Worm (Caenorhabditis elegans) whole organism, late embryonic: ENCODE data around the gene fard-1.

Experiments
- C08G9.2 ChIP-seq: sonication (generic microtip); optimal IDR thresholded peaks from 2 replicates; lab custom pipeline; 2016; ENCODE audit warnings: mild to moderate bottlenecking, missing genetic modification characterization, moderate library complexity, missing compliant biosample characterization
- C38D4.7 ChIP-seq: fragments of 200-800 bp; sonication (Bioruptor generic); optimal IDR thresholded peaks from 2 replicates; lab custom pipeline; 2018; ENCODE audit warnings: mild to moderate bottlenecking, missing genetic modification characterization, moderate library complexity, missing compliant biosample characterization
- K02D7.2 ChIP-seq: sonication (generic microtip); optimal IDR thresholded peaks from 2 replicates; lab custom pipeline; 2017; ENCODE audit warnings: mild to moderate bottlenecking, missing genetic modification characterization, missing compliant biosample characterization
- Y22D7AL.16 ChIP-seq: sonication (generic microtip); optimal IDR thresholded peaks from 2 replicates; lab custom pipeline; 2016; ENCODE audit warnings: missing genetic modification characterization, missing compliant biosample characterization
- ahr-1 ChIP-seq: sonication (generic microtip); optimal IDR thresholded peaks from 2 replicates; lab custom pipeline; 2016; ENCODE audit warnings: missing genetic modification characterization, missing compliant biosample characterization
- ama-1 ChIP-seq: fragments of 150-350 bp; optimal IDR thresholded peaks from 2 replicates; lab custom pipeline; 2014
- ceh-14 ChIP-seq: sonication (generic microtip); optimal IDR thresholded peaks from 2 replicates; lab custom pipeline; 2016; ENCODE audit warnings: missing genotype, missing genetic modification characterization, missing compliant biosample characterization
- ceh-18 ChIP-seq: sonication (generic microtip); optimal IDR thresholded peaks from 2 replicates; lab custom pipeline; 2016; ENCODE audit warnings: missing genetic modification characterization, missing compliant biosample characterization
- ceh-2 ChIP-seq: sonication (generic microtip); optimal IDR thresholded peaks from 2 replicates; lab custom pipeline; 2016; ENCODE audit warnings: missing genotype, missing genetic modification characterization, missing compliant biosample characterization
- ceh-22 ChIP-seq: sonication (generic microtip); optimal IDR thresholded peaks from 2 replicates; lab custom pipeline; 2017; ENCODE audit warnings: missing biosample characterization, missing genetic modification characterization
- ceh-24 ChIP-seq: sonication (generic microtip); optimal IDR thresholded peaks from 2 replicates; lab custom pipeline; 2016; ENCODE audit warnings: mild to moderate bottlenecking, missing genetic modification characterization, missing compliant biosample characterization
- ceh-30 ChIP-seq: fragments of 150-350 bp; optimal IDR thresholded peaks from 2 replicates; lab custom pipeline; 2014; ENCODE audit warnings: missing biosample characterization, missing genetic modification characterization
- ceh-31 ChIP-seq: sonication (generic microtip); optimal IDR thresholded peaks from 2 replicates; lab custom pipeline; 2016; ENCODE audit warnings: missing genetic modification characterization, missing compliant biosample characterization
- ceh-34 ChIP-seq: sonication (generic microtip); optimal IDR thresholded peaks from 2 replicates; lab custom pipeline; 2016; ENCODE audit warnings: mild to moderate bottlenecking, missing genetic modification characterization, missing compliant biosample characterization
- ceh-48 ChIP-seq: sonication (generic microtip); optimal IDR thresholded peaks from 2 replicates; lab custom pipeline; 2016; ENCODE audit warnings: missing genetic modification characterization, inconsistent platforms, missing compliant biosample characterization
- ceh-6 ChIP-seq: fragments of 200-800 bp; sonication (Bioruptor generic); optimal IDR thresholded peaks from 2 replicates; lab custom pipeline; 2018; ENCODE audit warnings: mild to moderate bottlenecking, missing genetic modification characterization, missing compliant biosample characterization
- ceh-9 ChIP-seq: sonication (generic microtip); optimal IDR thresholded peaks from 2 replicates; lab custom pipeline; 2016; ENCODE audit warnings: mild to moderate bottlenecking, missing genetic modification characterization, inconsistent platforms, missing compliant biosample characterization
- che-1 ChIP-seq: sonication (generic microtip); optimal IDR thresholded peaks from 2 replicates; lab custom pipeline; 2016; ENCODE audit warnings: mild to moderate bottlenecking, missing genetic modification characterization, missing compliant biosample characterization
- dmd-4 ChIP-seq: sonication (generic microtip); optimal IDR thresholded peaks from 2 replicates; lab custom pipeline; 2016; ENCODE audit warnings: borderline replicate concordance, missing genetic modification characterization, missing compliant biosample characterization
- dve-1 ChIP-seq: sonication (generic microtip); optimal IDR thresholded peaks from 2 replicates; lab custom pipeline; 2017; ENCODE audit warnings: antibody characterized with exemption, mild to moderate bottlenecking, missing genetic modification characterization, missing compliant biosample characterization
- fax-1 ChIP-seq: sonication (generic microtip); optimal IDR thresholded peaks from 2 replicates; lab custom pipeline; 2016; ENCODE audit warnings: missing genotype, missing genetic modification characterization, missing compliant biosample characterization
- fkh-10 ChIP-seq: fragments of 150-350 bp; optimal IDR thresholded peaks from 2 replicates; lab custom pipeline; 2014; ENCODE audit warnings: missing biosample characterization, missing genetic modification reagents, missing genetic modification characterization
- fkh-6 ChIP-seq: sonication (generic microtip); optimal IDR thresholded peaks from 2 replicates; lab custom pipeline; 2016; ENCODE audit warnings: missing genetic modification characterization, missing compliant biosample characterization
- gmeb-2 ChIP-seq: sonication (generic microtip); optimal IDR thresholded peaks from 2 replicates; lab custom pipeline; 2016; ENCODE audit warnings: missing genetic modification characterization, inconsistent platforms, missing compliant biosample characterization
- hlh-13 ChIP-seq: fragments of 200-800 bp; sonication (Bioruptor generic); optimal IDR thresholded peaks from 2 replicates; lab custom pipeline; 2018; ENCODE audit warnings: mild to moderate bottlenecking, missing genetic modification characterization, missing compliant biosample characterization
- hlh-15 ChIP-seq: sonication (generic microtip); optimal IDR thresholded peaks from 2 replicates; lab custom pipeline; 2016; ENCODE audit warnings: missing genetic modification characterization, missing compliant biosample characterization
- hlh-30 ChIP-seq: sonication (generic microtip); optimal IDR thresholded peaks from 2 replicates; lab custom pipeline; 2017; ENCODE audit warnings: antibody characterized with exemption, missing genetic modification characterization, missing compliant biosample characterization; ENCODE audit not compliant: insufficient read depth
- hlh-6 ChIP-seq: sonication (generic microtip); optimal IDR thresholded peaks from 2 replicates; lab custom pipeline; 2016; ENCODE audit warnings: missing genotype, missing genetic modification characterization, missing compliant biosample characterization
- lim-6 ChIP-seq: sonication (generic microtip); optimal IDR thresholded peaks from 2 replicates; lab custom pipeline; 2016; ENCODE audit warnings: missing genetic modification characterization, missing compliant biosample characterization
- lin-11 ChIP-seq: fragments of 200-800 bp; sonication (Bioruptor generic); optimal IDR thresholded peaks from 2 replicates; lab custom pipeline; 2018; ENCODE audit warnings: mild to moderate bottlenecking, missing genetic modification characterization, missing compliant biosample characterization
- mec-3 ChIP-seq: sonication (generic microtip); optimal IDR thresholded peaks from 2 replicates; lab custom pipeline; 2016; ENCODE audit warnings: borderline replicate concordance, missing genetic modification characterization, missing compliant biosample characterization
- nhr-11 ChIP-seq: fragments of 150-350 bp; optimal IDR thresholded peaks from 2 replicates; lab custom pipeline; 2014; ENCODE audit warnings: missing biosample characterization, missing genetic modification characterization
- npax-4 ChIP-seq: sonication (generic microtip); optimal IDR thresholded peaks from 2 replicates; lab custom pipeline; 2016; ENCODE audit warnings: missing genetic modification characterization, missing compliant biosample characterization
- pag-3 ChIP-seq: sonication (generic microtip); optimal IDR thresholded peaks from 2 replicates; lab custom pipeline; 2016; ENCODE audit warnings: missing compliant biosample characterization, missing genetic modification characterization, borderline replicate concordance
- pat-9 ChIP-seq: fragments of 200-800 bp; sonication (Bioruptor generic); optimal IDR thresholded peaks from 2 replicates; lab custom pipeline; 2018; ENCODE audit warnings: mild to moderate bottlenecking, missing genetic modification characterization, moderate library complexity, missing compliant biosample characterization
- pax-1 ChIP-seq: fragments of 150-350 bp; optimal IDR thresholded peaks from 2 replicates; lab custom pipeline; 2014; ENCODE audit warnings: missing biosample characterization, missing genetic modification characterization
- pha-4 ChIP-seq: fragments of 150-350 bp; optimal IDR thresholded peaks from 2 replicates; lab custom pipeline; 2018; ENCODE audit warnings: missing biosample characterization, missing genetic modification reagents, missing genetic modification characterization
- pqm-1 ChIP-seq: sonication (generic microtip); optimal IDR thresholded peaks from 2 replicates; lab custom pipeline; 2016; ENCODE audit warnings: missing genetic modification characterization, missing compliant biosample characterization
- pros-1 ChIP-seq: fragments of 150-350 bp; optimal IDR thresholded peaks from 2 replicates; lab custom pipeline; 2014; ENCODE audit warnings: missing biosample characterization, missing genetic modification reagents, missing genetic modification characterization
- sdc-2 ChIP-seq: sonication (generic microtip); optimal IDR thresholded peaks from 2 replicates; lab custom pipeline; 2016; ENCODE audit warnings: missing genotype, missing genetic modification characterization, missing compliant biosample characterization
- sox-2 ChIP-seq: fragments of 200-800 bp; sonication (Bioruptor generic); IDR thresholded peaks from 2 replicates; pipeline ENCODE4 v1.3.6; 2022; ENCODE audit warnings: missing genetic modification reagents, missing genetic modification characterization, missing compliant biosample characterization
- sox-4 ChIP-seq: sonication (generic microtip); optimal IDR thresholded peaks from 2 replicates; lab custom pipeline; 2017; ENCODE audit warnings: mild to moderate bottlenecking, missing genetic modification characterization, inconsistent platforms, missing compliant biosample characterization
- syd-9 ChIP-seq: sonication (generic microtip); optimal IDR thresholded peaks from 2 replicates; lab custom pipeline; 2016; ENCODE audit warnings: mild to moderate bottlenecking, missing genetic modification characterization, moderate library complexity, missing compliant biosample characterization
- tbx-2 ChIP-seq: sonication (generic microtip); optimal IDR thresholded peaks from 2 replicates; lab custom pipeline; 2016; ENCODE audit warnings: missing genetic modification characterization, missing compliant biosample characterization
- tbx-7 ChIP-seq: sonication (generic microtip); optimal IDR thresholded peaks from 2 replicates; lab custom pipeline; 2016; ENCODE audit warnings: missing genotype, missing genetic modification characterization, missing compliant biosample characterization
- ttx-3 ChIP-seq: sonication (generic microtip); optimal IDR thresholded peaks from 2 replicates; lab custom pipeline; 2016; ENCODE audit warnings: missing genetic modification reagents, missing genetic modification characterization, missing compliant biosample characterization
- unc-3 ChIP-seq, 2 experiments: fragments of 200-800 bp in 1 of 2; sonication (Bioruptor generic) in 1 of 2; sonication (generic microtip) in 1 of 2; conservative IDR thresholded peaks in 1 of 2; optimal IDR thresholded peaks in 1 of 2; 2 replicates each; pipeline versions ENCODE4 v1.3.6 to Lab custom; 2016 to 2022; ENCODE audit warnings: missing compliant biosample characterization in 2 of 2, missing genetic modification characterization in 2 of 2, missing genetic modification reagents in 1 of 2
- unc-55 ChIP-seq: sonication (generic microtip); optimal IDR thresholded peaks from 2 replicates; lab custom pipeline; 2017; ENCODE audit warnings: missing biosample characterization, missing genetic modification reagents, missing genetic modification characterization
- unc-86 ChIP-seq: sonication (generic microtip); optimal IDR thresholded peaks from 2 replicates; lab custom pipeline; 2016; ENCODE audit warnings: missing genetic modification characterization, missing compliant biosample characterization
- ztf-16 ChIP-seq: sonication (generic microtip); optimal IDR thresholded peaks from 2 replicates; lab custom pipeline; 2017; ENCODE audit warnings: missing genetic modification characterization, missing compliant biosample characterization

The fard-1 gene

ce11 chrX:2933061-2933460 lies at the start of gene fard-1:
Gene fard-1, plus strand, starts transcription at chrX:2933361.
- no peak for TF ChIP-seq dve-1 (tag; lab: Kevin White, UChicago)
- TF ChIP-seq Y22D7AL.16, result no peak
- TF ChIP-seq C08G9.2 (tag; lab: Kevin White, UChicago), result no peak
- TF ChIP-seq unc-55 (GFP tag; lab: Kevin White, UChicago), result no peak
- no peak for TF ChIP-seq fkh-6 (tag; lab: Kevin White, UChicago)
- no peak for TF ChIP-seq pax-1 (tag; lab: Kevin White, UChicago)

DNA sequence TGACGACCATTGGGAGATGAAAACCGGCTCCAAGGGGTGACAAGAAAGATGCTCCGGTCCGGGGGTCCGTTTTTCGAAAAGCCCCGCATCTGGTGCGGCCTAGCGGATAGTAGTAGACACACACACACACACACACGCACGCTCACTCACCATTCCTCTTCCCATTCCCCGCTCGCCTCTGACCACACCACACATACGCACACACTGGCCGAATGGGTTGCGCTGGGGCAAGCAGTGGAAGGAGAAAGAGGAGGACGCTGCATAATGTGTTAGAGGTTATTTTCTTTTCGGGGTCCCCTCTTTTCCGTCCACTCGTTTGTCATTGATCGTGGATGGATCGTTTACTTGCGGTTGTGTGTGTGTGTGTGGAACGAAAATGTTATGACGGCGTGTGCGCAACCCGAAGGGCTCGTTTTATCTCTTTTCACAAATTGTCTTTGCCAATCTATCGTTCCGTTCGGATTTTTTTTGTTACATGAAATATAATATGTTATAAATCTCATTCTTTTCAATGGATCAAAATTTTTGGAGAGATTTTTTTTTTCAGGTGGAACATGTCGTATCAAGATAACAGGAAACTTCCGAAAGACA lies 47.7 kb upstream of the fard-1 start, which contains the start of gene vang-1:
vang-1 (plus strand) TSS at position 541 of the 591 bp plus-strand sequence.
- TF ChIP-seq ceh-6 (peak; percentile 57), C38D4.7 (GFP tag; lab: Kevin White, UChicago) (no peak), pag-3 (tag; lab: Kevin White, UChicago) (no peak), ttx-3 (tag; lab: Kevin White, UChicago) (no peak), hlh-6 (tag; lab: Kevin White, UChicago) (peak; percentile 39), hlh-13 (GFP tag; lab: Kevin White, UChicago) (no peak), tbx-7 (tag; lab: Kevin White, UChicago) (no peak), syd-9 (tag; lab: Kevin White, UChicago) (peak; percentile 63), fkh-10 (no peak), ahr-1 (tag; lab: Kevin White, UChicago) (no peak), hlh-15 (tag; lab: Kevin White, UChicago) (no peak), ceh-2 (tag; lab: Kevin White, UChicago) (peak; percentile 25), pax-1 (tag; lab: Kevin White, UChicago) (no peak), ceh-9 (tag; lab: Kevin White, UChicago) (peak; percentile 32), mec-3 (tag; lab: Kevin White, UChicago) (no peak), ceh-14 (tag; lab: Kevin White, UChicago) (peak; percentile 56), pha-4 (no peak), unc-3 (GFP tag; conservative IDR thresholded peaks at IDR 0.05; lab: Robert Waterston, UW) (no peak), unc-3 (tag; optimal IDR thresholded peaks at IDR 0.05; lab: Kevin White, UChicago) (no peak), pqm-1 (tag; lab: Kevin White, UChicago) (no peak), lim-6 (tag; lab: Kevin White, UChicago) (no peak), sdc-2 (tag; lab: Kevin White, UChicago) (peak; percentile 70), K02D7.2 (tag; lab: Kevin White, UChicago) (no peak), fax-1 (tag; lab: Kevin White, UChicago) (no peak), ceh-30 (no peak), fkh-6 (tag; lab: Kevin White, UChicago) (peak; percentile 47), ama-1 (lab: Kevin White, UChicago) (no peak), ceh-31 (tag; lab: Kevin White, UChicago) (peak; percentile 67), ztf-16 (tag; lab: Kevin White, UChicago) (peak; percentile 3), pros-1 (tag; lab: Kevin White, UChicago) (peak; percentile 19), ceh-18 (tag; lab: Kevin White, UChicago) (peak; percentile 36), sox-4 (tag; lab: Kevin White, UChicago) (peak; percentile 53), npax-4 (tag; lab: Kevin White, UChicago) (no peak), tbx-2 (tag; lab: Kevin White, UChicago) (peak; percentile 74), ceh-22 (tag; lab: Kevin White, UChicago) (no peak), unc-86 (tag; lab: Kevin White, UChicago) (no peak), ceh-48 (no peak), Y22D7AL.16 (no peak), lin-11 (no peak), ceh-24 (tag; lab: Kevin White, UChicago) (no peak), pat-9 (tag; lab: Kevin White, UChicago) (peak; percentile 26), dmd-4 (tag; lab: Kevin White, UChicago) (no peak), sox-2 (GFP tag; lab: Robert Waterston, UW) (no peak), hlh-30 (tag; lab: Kevin White, UChicago) (no peak), ceh-34 (tag; lab: Kevin White, UChicago) (peak; percentile 58), che-1 (tag; lab: Kevin White, UChicago) (no peak), nhr-11 (tag; lab: Kevin White, UChicago) (no peak), gmeb-2 (tag; lab: Kevin White, UChicago) (no peak)
